Fruit fly (Drosophila melanogaster) whole organism: ENCODE data around the gene CG32984.

Source experiments
- CG8478 ChIP-seq: fragments of >200 bp; optimal IDR thresholded peaks from 2 replicates; lab custom pipeline; 2018; ENCODE audit warnings: inconsistent platforms
- Dll ChIP-seq: fragments of >200 bp; optimal IDR thresholded peaks from 2 replicates; lab custom pipeline; 2017
- EcR ChIP-seq, 2 experiments: fragments of >200 bp; optimal IDR thresholded peaks; 2 replicates each; lab custom pipeline; 2017; ENCODE audit warnings: missing biosample characterization in 2 of 2, missing genetic modification characterization in 2 of 2, missing genetic modification reagents in 2 of 2
- pan ChIP-seq: fragments of >200 bp; optimal IDR thresholded peaks from 2 replicates; lab custom pipeline; 2017
- psq ChIP-seq: fragments of >200 bp; optimal IDR thresholded peaks from 2 replicates; lab custom pipeline; 2017
- usp ChIP-seq: fragments of >200 bp; optimal IDR thresholded peaks from 2 replicates; lab custom pipeline; 2017; ENCODE audit warnings: missing biosample characterization, missing genetic modification characterization, mixed read lengths

The CG32984 gene

DNA sequence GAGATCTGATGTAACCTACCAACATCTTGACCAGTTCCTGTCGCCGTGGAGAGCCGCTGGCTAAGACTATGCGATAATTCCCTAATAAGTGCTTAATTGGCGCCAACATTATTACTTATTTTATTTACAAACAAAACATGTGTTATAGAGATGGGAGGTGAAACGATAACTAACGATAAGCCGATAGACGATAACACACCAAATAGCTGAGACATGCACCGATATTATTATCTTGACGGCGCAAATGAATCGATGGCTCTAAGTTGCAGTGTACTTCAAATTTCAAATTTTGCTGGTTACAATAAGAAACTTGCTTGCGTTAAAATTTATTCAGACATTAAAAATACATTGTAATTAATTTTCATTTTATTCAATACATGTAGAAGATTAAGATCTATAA is 21.6 kb upstream of the CG32984 start, which contains the start of gene CG9515:
Gene CG9515 (minus strand): TSS at position 148 of the 400 bp plus-strand sequence.
- TF ChIP-seq Dll (lab: Kevin White, UChicago) (no peak), psq (no peak), pan (lab: Kevin White, UChicago) (no peak), CG8478 (lab: Kevin White, UChicago) (no peak), usp (no peak), EcR (GFP tag; optimal IDR thresholded peaks at IDR 0.05; lab: Kevin White, UChicago) (no peak)

DNA sequence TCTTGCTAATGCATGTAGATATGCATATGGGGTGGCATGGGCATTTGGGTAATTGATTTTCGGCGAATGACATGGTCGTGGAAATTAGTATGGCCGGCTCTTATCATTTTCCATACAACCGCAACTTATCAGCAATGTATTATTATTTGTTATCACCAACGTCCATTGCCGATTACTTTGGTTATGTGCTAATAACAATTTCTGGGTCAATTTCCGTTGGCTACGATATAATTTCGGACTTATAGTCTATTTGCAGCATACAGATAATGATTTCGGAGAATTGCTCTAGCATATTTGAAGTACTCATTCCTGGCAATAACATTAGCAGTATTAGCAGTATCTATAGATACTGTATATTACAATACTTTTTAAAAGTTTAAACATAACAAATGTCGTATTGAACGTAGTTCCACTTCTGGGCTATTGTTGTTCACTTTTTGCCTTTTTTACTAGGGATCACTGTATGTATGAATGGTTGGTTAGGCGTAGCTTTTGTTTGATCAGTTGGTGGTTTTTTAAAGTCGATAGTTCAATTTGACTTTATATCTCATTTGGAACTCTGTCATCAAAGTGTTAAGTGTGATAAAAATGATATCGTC is 17.9 kb upstream of the CG32984 start, which contains the start of gene CG46397:
Gene CG46397 (plus strand): TSS at position 549 of the 599 bp plus-strand sequence.
- no peak for TF ChIP-seq CG8478 (lab: Kevin White, UChicago)
- no peak for TF ChIP-seq pan (lab: Kevin White, UChicago)
- TF ChIP-seq EcR (GFP tag; optimal IDR thresholded peaks at IDR 0.05; lab: Kevin White, UChicago): no peak
- no peak for TF ChIP-seq usp
- TF ChIP-seq Dll (lab: Kevin White, UChicago): no peak
- TF ChIP-seq psq: no peak

DNA sequence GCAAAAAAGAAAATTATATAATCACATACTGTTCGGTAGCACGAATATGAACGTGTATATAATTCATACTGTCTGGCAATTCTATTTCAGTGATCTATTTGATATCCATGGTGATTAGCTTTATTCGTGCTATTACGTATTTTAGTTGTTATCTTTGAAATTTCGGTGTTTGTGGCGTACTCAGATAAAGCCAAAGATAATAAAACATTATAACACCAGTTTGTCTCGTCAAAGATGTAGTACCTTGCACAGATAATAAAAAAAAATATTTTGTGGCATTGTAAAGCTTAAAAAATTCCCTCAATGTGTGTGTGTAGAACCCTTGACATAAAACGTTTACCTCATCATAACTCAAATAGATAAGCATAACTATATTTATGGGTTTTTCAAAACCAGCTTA is 16.8 kb upstream of the CG32984 start:
- TF ChIP-seq EcR (GFP tag; optimal IDR thresholded peaks at IDR 0.05; lab: Kevin White, UChicago) (no peak), pan (lab: Kevin White, UChicago) (no peak), CG8478 (lab: Kevin White, UChicago) (no peak), usp (no peak), Dll (lab: Kevin White, UChicago) (no peak), psq (no peak)

DNA sequence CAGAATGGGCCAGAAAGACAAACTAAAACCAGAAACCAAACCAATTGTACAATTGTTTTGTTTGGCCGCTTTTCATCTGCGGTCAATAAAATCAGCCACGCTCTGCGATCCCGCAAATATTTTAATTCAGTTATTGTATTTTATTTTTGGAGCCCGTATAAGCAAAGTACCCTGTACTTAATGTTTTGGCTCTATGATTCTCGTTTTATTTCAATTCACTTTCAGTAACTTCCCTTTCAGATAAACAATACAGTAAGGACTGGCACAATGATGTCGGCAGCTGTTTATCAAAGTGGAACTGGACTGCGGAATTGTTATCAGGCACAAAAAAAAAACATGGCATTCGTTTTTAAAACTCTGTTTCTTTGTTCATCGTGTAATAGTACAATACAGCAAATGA is 16.1 kb upstream of the CG32984 start:
- TF ChIP-seq Dll (lab: Kevin White, UChicago) (no peak), CG8478 (lab: Kevin White, UChicago) (no peak), EcR (GFP tag; optimal IDR thresholded peaks at IDR 0.05; lab: Kevin White, UChicago) (no peak), psq (no peak), usp (no peak), pan (lab: Kevin White, UChicago) (no peak)

DNA sequence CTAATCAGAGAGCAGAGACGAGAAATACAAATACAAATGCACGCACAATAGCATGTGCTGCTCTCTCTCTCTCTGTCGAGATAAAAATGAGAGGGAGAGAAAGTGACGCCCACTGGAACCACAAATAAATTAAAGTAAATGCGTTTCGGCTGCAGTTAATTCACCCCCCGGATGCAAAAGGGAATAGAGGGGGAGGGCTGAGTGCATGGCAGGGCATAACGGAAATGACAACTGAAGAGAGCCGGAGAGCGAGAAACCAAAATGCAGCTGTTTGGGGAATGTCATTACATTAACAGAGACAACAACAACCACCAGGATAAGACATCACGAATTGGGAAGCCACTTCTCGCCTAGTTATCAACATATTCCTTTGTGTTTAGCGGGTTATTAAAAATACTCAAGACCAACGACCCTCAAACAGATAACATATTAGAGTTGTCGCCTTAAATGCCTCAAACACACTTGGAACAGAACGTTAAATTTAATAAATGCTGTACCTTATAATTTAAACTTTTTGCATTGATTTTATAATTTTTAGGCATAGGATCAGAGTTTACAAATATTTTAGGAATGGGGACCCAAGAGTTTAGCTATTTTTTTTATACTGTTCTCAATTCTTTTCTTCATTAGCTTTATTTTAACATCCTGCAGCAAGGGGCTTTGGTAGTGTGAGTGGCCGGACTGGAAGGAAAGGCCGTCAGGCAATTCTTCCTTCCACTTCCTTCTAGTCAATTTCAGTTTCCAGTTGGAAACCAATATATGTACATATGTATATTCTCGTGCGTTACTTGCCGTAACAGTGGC is 14.6 kb upstream of the CG32984 start:
- TF ChIP-seq Dll (lab: Kevin White, UChicago) (no peak), EcR (GFP tag; optimal IDR thresholded peaks at IDR 0.05; lab: Kevin White, UChicago) (no peak), usp (no peak), pan (lab: Kevin White, UChicago) (no peak), CG8478 (lab: Kevin White, UChicago) (no peak), psq (no peak)

DNA sequence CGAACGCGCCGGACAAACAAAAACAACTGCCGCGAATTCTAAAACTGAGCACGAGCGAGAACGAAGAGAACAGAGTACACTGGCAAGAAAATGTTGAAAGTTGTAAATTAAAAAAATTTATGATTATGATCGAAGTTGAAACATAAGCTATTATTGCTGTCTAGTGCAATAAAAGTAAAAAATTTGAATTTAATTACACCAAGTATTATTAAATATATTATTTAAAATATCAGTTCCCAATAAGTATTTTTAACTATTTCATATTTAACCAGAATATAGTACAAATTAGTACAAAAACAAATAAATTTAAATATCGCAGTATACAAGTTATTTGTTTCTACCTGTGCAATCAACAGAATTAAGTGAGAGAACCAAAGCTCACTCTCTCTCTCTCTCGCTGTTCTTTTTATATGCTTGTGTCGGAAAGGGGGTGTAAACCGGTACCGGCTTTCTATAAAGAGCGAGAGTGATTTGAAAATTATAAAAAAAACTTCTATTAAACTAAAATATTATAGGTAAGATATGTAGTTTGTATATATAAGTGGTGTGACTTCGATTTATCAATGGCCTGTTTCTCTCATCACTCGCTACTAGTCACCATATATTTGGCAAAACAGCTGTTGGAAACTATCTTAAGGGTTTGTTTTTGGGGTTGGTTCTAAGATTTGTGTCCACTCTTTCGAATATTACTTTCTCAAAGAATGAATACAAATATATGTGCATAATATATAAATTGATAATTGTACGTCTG is 13.4 kb upstream of the CG32984 start, which contains the start of gene C1GalTA:
Gene C1GalTA (minus strand): TSS at position 33 of the 751 bp plus-strand sequence.
- TF ChIP-seq pan (lab: Kevin White, UChicago) (no peak), CG8478 (lab: Kevin White, UChicago) (no peak), EcR (GFP tag; optimal IDR thresholded peaks at IDR 0.05; lab: Kevin White, UChicago) (no peak), Dll (lab: Kevin White, UChicago) (no peak), usp (no peak), psq (no peak)

DNA sequence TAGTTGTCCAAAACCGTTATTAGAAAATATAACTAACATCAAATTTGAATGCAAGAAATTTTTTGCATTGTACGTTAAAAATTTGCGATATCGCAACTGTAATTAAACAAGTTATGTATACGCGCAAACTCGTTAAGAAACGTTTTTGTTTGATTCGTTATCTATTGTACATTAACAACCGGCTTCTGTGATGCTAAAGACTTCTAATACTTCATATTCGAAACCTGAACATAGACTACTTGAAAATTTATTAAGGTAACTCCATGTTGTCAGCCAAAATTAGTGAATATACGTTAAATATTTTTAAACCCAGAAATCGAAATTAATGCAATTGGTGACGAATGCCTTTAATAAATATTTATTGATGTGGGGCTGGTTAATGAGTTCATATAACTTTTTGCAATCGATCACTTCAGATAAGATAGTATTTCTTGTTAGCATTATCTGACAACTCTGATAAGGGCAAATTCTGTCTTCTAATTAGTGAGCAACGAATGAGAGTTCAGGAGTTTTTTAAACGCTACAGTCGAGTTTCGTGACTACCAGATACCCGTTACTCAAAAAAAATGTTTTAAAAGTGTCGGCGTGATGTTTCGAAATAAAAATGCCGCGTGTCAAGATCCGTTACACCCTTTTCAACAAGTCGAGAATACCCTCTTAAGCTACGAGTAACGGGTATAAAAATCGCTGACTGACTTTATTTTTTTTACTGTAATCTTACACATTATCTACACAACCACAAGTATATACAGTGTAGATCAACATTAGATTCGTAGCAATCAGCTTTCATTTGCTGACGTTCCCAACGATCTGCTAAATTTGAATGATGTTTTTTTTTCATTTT is 12.3 kb upstream of the CG32984 start:
- TF ChIP-seq usp (no peak), CG8478 (lab: Kevin White, UChicago) (no peak), EcR (GFP tag; optimal IDR thresholded peaks at IDR 0.05; lab: Kevin White, UChicago) (no peak), pan (lab: Kevin White, UChicago) (peak; percentile 71), Dll (lab: Kevin White, UChicago) (no peak), psq (no peak)

DNA sequence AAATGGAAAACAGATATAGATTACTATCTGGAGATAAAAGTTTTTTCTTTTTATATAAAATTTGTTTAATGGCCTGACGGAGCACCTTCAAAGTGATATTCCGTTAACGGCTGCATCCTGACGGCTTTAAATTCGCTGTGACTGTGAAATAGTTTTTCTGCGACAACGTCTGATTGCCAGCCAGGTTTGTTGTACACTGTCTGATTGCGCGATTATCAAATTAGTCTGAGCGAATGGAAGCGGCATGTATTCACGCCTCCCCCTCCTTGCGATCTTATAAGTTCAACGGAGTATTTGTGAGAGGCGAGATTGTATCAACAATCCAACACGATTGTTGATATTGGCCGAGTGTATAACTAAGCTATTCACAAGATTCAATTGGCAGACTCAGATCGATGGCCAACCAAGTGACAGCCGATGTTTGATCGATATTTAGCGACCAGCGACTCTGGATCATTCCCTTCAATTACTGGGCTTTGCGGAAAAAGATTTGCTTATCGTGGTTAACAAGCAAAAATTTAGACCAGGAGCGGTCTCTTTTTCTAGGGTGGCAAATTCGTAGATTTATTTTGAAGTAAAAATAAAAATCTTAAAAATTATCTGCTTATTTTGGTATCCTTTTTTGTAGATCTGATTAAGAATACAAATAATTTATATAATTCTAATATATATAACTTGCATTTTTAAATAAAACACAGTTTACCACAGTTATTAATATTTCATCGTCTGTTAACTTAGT is 9.0 kb upstream of the CG32984 start:
- TF ChIP-seq Dll (lab: Kevin White, UChicago) (no peak), usp (no peak), CG8478 (lab: Kevin White, UChicago) (no peak), psq (no peak)

DNA sequence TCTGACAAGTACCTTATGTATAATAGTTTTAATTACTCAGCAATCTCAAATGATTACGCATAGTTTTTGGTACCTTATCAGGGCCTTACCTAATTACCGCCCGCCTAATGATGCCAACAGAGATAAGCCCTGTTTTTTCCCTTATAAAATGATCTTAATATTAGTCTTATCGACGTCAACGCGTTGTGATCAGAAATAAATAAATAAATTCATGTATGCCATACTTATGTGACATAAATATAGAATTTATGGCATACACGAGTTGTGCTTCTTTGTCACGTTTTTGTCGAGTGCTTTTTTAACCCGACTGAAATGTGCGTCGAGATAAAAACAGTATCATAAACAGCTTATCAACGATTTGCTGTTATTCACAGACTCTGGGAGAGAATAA is 8.4 kb upstream of the CG32984 start:
- TF ChIP-seq EcR (GFP tag; optimal IDR thresholded peaks at IDR 0.05; lab: Kevin White, UChicago): no peak
- no peak for TF ChIP-seq CG8478 (lab: Kevin White, UChicago)
- TF ChIP-seq pan (lab: Kevin White, UChicago): no peak
- TF ChIP-seq usp: no peak
- TF ChIP-seq psq: no peak
- TF ChIP-seq Dll (lab: Kevin White, UChicago): no peak

DNA sequence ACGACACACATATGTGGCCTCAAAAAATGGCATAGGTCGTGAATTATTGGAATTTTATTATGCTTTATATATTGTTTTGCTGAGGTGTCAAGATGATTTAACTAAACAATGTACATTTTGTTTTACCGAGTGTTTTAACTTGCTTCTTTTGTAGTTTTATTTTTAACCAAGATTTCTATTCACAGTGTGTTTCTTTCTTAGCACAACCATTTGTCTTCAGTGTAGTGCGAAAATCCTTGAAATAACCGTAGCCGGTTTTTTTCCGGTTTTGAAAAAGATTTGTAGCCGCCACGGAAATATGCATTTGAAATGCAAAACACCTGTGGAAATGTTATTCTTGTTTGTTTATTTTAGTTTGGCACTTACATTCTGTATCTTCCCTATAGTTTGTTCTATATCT is 7.6 kb upstream of the CG32984 start:
- TF ChIP-seq usp: no peak
- TF ChIP-seq CG8478 (lab: Kevin White, UChicago): no peak
- TF ChIP-seq psq: no peak
- no peak for TF ChIP-seq EcR (GFP tag; optimal IDR thresholded peaks at IDR 0.05; lab: Kevin White, UChicago)
- TF ChIP-seq Dll (lab: Kevin White, UChicago): no peak
- no peak for TF ChIP-seq pan (lab: Kevin White, UChicago)
